Fruit fly (Drosophila melanogaster) S2 (cell line): ENCODE measurements around the gene CG43156.

Experiments used
- CG8478 ChIP-seq: fragments of >200 bp; optimal IDR thresholded peaks from 2 replicates; lab custom pipeline; 2018
- CTCF ChIP-seq, 2 experiments: fragments of >200 bp; optimal IDR thresholded peaks; 2 replicates each; lab custom pipeline; 2018

dm6 chrX:11917056-11917633, 10.5 kb upstream of the CG43156 start, which contains the start of gene pot:
- TF ChIP-seq CTCF (optimal IDR thresholded peaks at IDR 0.05; lab: Kevin White, UChicago) (no peak), CG8478 (no peak)
